Fruit fly (Drosophila melanogaster) whole organism: ENCODE data around the gene unc-13.

Source experiments
- pan ChIP-seq: fragments of >200 bp; optimal IDR thresholded peaks from 2 replicates; lab custom pipeline; 2017
- usp ChIP-seq: fragments of >200 bp; optimal IDR thresholded peaks from 2 replicates; lab custom pipeline; 2017; ENCODE audit warnings: missing biosample characterization, missing genetic modification characterization, mixed read lengths

DNA sequence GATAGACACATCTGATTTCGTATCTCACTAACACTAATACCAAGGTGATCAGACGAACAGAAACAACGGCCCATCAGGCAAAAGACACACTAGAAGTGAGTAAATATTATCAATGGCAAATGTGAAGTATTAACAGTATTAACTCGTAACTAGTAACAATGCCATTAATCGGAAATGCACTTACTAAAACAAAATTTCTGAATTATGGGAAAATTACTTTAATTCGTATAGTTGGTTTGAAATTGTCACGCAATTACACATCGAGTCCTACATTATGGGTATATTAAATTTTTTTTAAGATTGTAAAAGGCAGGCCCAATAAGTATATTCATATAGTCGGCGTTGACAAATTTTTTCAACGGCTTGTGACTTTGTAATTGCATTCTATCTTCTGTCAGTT is 10.5 kb upstream of the unc-13 start:
- TF ChIP-seq pan (no peak), usp (no peak)
